Worm (Caenorhabditis elegans): ENCODE results near the gene atn-1.
A peak's percentile ranks its signal among the peaks of the same experiment; 100 is the strongest.

atn-1 gene

DNA sequence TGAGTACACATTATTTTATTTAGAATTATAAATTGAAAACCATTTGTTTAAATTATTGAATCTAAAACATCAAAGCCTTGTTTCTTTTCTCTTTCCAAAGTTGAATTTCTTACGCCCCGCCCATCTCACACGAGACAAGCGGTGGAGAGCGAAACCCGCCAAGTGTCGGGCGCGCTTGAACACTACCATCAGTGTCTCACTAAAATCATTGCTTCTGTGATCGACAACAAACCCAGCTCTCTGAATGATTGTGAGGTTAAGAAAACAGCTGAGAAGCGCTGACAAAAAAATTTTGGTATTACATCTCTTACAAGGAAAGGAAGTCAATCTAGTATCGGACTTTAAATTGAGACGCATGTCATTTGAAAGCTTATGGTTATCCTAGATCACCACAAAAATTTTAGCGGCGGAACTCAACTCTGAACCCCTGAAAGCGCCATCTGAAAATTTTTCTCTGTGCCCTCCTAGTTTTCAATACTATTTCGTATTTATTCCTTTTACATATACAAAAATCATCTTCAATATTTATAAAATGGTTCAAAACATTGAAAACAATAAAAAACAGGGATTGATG lies 12.9 kb downstream of the atn-1 start (continued):
- TF ChIP-seq Y55F3AM.14 (GFP tag; optimal IDR thresholded peaks at IDR 0.05) (no peak), nhr-10 (tag; optimal IDR thresholded peaks at IDR 0.05) (peak; percentile 27), unc-55 (GFP tag; optimal IDR thresholded peaks at IDR 0.05) (no peak), nhr-11 (tag; optimal IDR thresholded peaks at IDR 0.05) (no peak)

DNA sequence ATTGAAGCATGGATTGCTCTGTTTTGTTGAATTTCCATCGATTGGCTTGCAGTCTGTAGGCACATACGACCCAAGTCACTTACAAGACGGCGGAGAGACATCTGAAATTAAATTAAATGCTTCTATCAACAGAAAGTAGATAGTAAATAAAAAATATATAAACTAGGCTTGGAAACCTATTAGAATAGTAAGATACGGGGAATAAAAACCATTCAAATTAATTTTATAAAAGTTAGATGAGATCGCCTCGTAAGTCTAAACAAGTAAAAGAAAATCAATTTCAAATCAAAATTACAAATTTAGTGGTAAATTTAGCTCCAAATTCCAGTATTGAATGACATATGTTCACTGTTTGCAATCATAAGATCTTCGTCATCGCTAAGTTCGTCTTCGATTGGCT lies 16.3 kb downstream of the atn-1 start, which contains the start of gene mrps-11:
Gene mrps-11, minus strand, starts transcription at position 101 of the 400 bp plus-strand sequence.
- TF ChIP-seq ceh-82 (tag; optimal IDR thresholded peaks at IDR 0.05) (no peak), alr-1 (tag; optimal IDR thresholded peaks at IDR 0.05) (no peak), nhr-25 (tag; optimal IDR thresholded peaks at IDR 0.05) (no peak)

DNA sequence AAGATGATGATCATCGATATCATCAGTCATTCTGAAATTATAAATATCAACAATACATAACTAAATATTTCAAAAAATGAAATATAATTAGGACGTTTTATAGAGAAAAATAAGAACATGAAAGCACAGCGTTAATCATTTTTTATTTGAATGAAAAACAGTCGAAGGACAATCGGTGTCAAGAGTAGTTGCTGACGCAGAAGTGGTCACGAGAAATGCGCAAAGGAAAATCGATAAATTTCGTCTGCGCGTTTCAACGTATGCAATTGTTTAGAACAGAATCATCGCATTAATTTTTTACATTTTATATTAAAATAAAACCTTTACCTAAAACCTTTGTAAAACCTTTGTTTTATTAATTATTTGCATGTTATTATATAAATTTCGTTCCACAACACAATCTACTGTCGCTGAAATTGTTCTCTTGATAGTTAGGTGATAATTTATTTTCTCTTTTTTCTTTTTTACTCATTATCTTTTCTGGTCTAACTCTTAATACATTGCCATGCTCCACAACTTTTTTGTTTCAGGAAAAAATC lies 19.6 kb downstream of the atn-1 start, which contains the start of the genes W04D2.4 and rbm-25:
Gene W04D2.4, minus strand, starts transcription at position 31 of the 539 bp plus-strand sequence.
Gene rbm-25, plus strand, starts transcription at position 489 of the 539 bp plus-strand sequence.
- TF ChIP-seq lsy-2 (tag; optimal IDR thresholded peaks at IDR 0.05), result peak; percentile 87 to 92
- TF ChIP-seq nhr-6 (tag; optimal IDR thresholded peaks at IDR 0.05), result no peak
- TF ChIP-seq lin-11 (tag; optimal IDR thresholded peaks at IDR 0.05), result no peak
- no peak for TF ChIP-seq unc-62 (GFP tag; optimal IDR thresholded peaks at IDR 0.05)
- peak; percentile 96 for TF ChIP-seq C34F6.9 (tag; optimal IDR thresholded peaks at IDR 0.05)
- no peak for TF ChIP-seq Y55F3AM.14 (GFP tag; optimal IDR thresholded peaks at IDR 0.05)
- TF ChIP-seq zag-1 (tag; optimal IDR thresholded peaks at IDR 0.05), result no peak
- no peak for TF ChIP-seq nhr-11 (tag; optimal IDR thresholded peaks at IDR 0.05)
- peak; percentile 37 for TF ChIP-seq fos-1 (tag; optimal IDR thresholded peaks at IDR 0.05)
- TF ChIP-seq unc-55 (GFP tag; optimal IDR thresholded peaks at IDR 0.05), result peak; percentile 90
- no peak for TF ChIP-seq skn-1 (tag; optimal IDR thresholded peaks at IDR 0.05)
- no peak for TF ChIP-seq ZK546.5 (tag; optimal IDR thresholded peaks at IDR 0.05)
- TF ChIP-seq nhr-77 (tag; optimal IDR thresholded peaks at IDR 0.05), result no peak
- TF ChIP-seq ztf-4 (tag; optimal IDR thresholded peaks at IDR 0.05), result peak; percentile 35
- TF ChIP-seq R02D3.7 (tag; optimal IDR thresholded peaks at IDR 0.05), result peak; percentile 28
- no peak for TF ChIP-seq elt-3 (tag; optimal IDR thresholded peaks at IDR 0.05)
- TF ChIP-seq blmp-1 (tag; optimal IDR thresholded peaks at IDR 0.05; ENCODE audit: insufficient read depth), result no peak
- TF ChIP-seq nhr-23 (tag; optimal IDR thresholded peaks at IDR 0.05), result no peak
- TF ChIP-seq dmd-4 (tag; optimal IDR thresholded peaks at IDR 0.05), result peak; percentile 36
- TF ChIP-seq mbf-1 (tag; optimal IDR thresholded peaks at IDR 0.05), result no peak
- TF ChIP-seq gmeb-1 (tag; optimal IDR thresholded peaks at IDR 0.05), result peak; percentile 87
- TF ChIP-seq ceh-82 (tag; optimal IDR thresholded peaks at IDR 0.05), result no peak
- no peak for TF ChIP-seq mdl-1 (tag; optimal IDR thresholded peaks at IDR 0.05)
- TF ChIP-seq crh-2 (tag; optimal IDR thresholded peaks at IDR 0.05), result peak; percentile 87
- TF ChIP-seq peb-1 (tag; optimal IDR thresholded peaks at IDR 0.05), result no peak
- no peak for TF ChIP-seq nhr-12 (tag; optimal IDR thresholded peaks at IDR 0.05)
- peak; percentile 60 for TF ChIP-seq sma-3 (GFP tag; optimal IDR thresholded peaks at IDR 0.05)
- TF ChIP-seq nhr-129 (tag; optimal IDR thresholded peaks at IDR 0.05), result peak; percentile 58
- TF ChIP-seq lin-13 (GFP tag; optimal IDR thresholded peaks at IDR 0.05), result peak; percentile 57
- peak; percentile 76 for TF ChIP-seq nhr-21 (tag; optimal IDR thresholded peaks at IDR 0.05)
- TF ChIP-seq aly-2 (tag; optimal IDR thresholded peaks at IDR 0.05), result peak; percentile 14
- TF ChIP-seq nhr-25 (tag; optimal IDR thresholded peaks at IDR 0.05), result peak; percentile 60
- no peak for TF ChIP-seq alr-1 (tag; optimal IDR thresholded peaks at IDR 0.05)
- TF ChIP-seq sma-9 (GFP tag; optimal IDR thresholded peaks at IDR 0.05), result peak; percentile 87
- no peak for TF ChIP-seq sma-9 (tag; optimal IDR thresholded peaks at IDR 0.05)
- no peak for TF ChIP-seq unc-39 (tag; optimal IDR thresholded peaks at IDR 0.05)
- TF ChIP-seq nhr-237 (tag; optimal IDR thresholded peaks at IDR 0.05), result no peak
- TF ChIP-seq F13H6.1 (tag; optimal IDR thresholded peaks at IDR 0.05), result peak; percentile 71
- TF ChIP-seq ceh-16 (tag; optimal IDR thresholded peaks at IDR 0.05), result no peak
- TF ChIP-seq snpc-4 (tag; optimal IDR thresholded peaks at IDR 0.05), result peak; percentile 88
- TF ChIP-seq ztf-11 (tag; optimal IDR thresholded peaks at IDR 0.05), result no peak
- no peak for TF ChIP-seq nhr-10 (tag; optimal IDR thresholded peaks at IDR 0.05)
- peak; percentile 29 for TF ChIP-seq ama-1 (optimal IDR thresholded peaks at IDR 0.05)
- TF ChIP-seq ztf-1 (GFP tag; conservative IDR thresholded peaks at IDR 0.05), result no peak
- no peak for TF ChIP-seq lin-39 (tag; optimal IDR thresholded peaks at IDR 0.05)
- TF ChIP-seq elt-1 (tag; optimal IDR thresholded peaks at IDR 0.05), result no peak
- peak; percentile 66 for TF ChIP-seq egl-27 (tag; optimal IDR thresholded peaks at IDR 0.05)
- TF ChIP-seq sem-4 (tag; optimal IDR thresholded peaks at IDR 0.05), result peak; percentile 67
- TF ChIP-seq mab-5 (tag; optimal IDR thresholded peaks at IDR 0.05), result peak; percentile 87

Measured in whole organism, L2 larva.